Fruit fly (Drosophila melanogaster) whole organism, embryonic: ENCODE measurements around the gene mfas.
A peak's percentile ranks its signal among the peaks of the same experiment; 100 is the strongest.

Experiments used
- Asciz ChIP-seq: fragments of 200-800 bp; sonication (Bioruptor generic); optimal IDR thresholded peaks from 2 replicates; lab custom pipeline; 2017; ENCODE audit warnings: missing biosample characterization, mild to moderate bottlenecking, missing genetic modification characterization, missing genetic modification reagents
- B-H2 ChIP-seq: fragments of 200-800 bp; sonication (Bioruptor generic); optimal IDR thresholded peaks from 2 replicates; lab custom pipeline; 2018; ENCODE audit warnings: missing biosample characterization, mild to moderate bottlenecking, missing genetic modification characterization
- BtbVII ChIP-seq: fragments of 200-800 bp; sonication (Bioruptor generic); optimal IDR thresholded peaks from 3 replicates; lab custom pipeline; 2017; ENCODE audit warnings: missing biosample characterization, mild to moderate bottlenecking, missing genetic modification characterization
- CG1024 ChIP-seq: fragments of 200-800 bp; sonication (Bioruptor generic); IDR thresholded peaks from 2 replicates; pipeline ENCODE4 v1.3.6; 2022; ENCODE audit warnings: missing biosample characterization, missing genetic modification characterization
- CG10267 ChIP-seq: fragments of 200-800 bp; sonication (Bioruptor generic); optimal IDR thresholded peaks from 2 replicates; lab custom pipeline; 2018; ENCODE audit warnings: missing biosample characterization, mild to moderate bottlenecking, missing genetic modification characterization, moderate library complexity
- CG12219 ChIP-seq: fragments of 200-800 bp; sonication (Bioruptor generic); optimal IDR thresholded peaks from 3 replicates; lab custom pipeline; 2018; ENCODE audit warnings: missing biosample characterization, mild to moderate bottlenecking, missing genetic modification characterization
- CG12659 ChIP-seq: fragments of 200-800 bp; sonication (Bioruptor generic); optimal IDR thresholded peaks from 3 replicates; lab custom pipeline; 2017; ENCODE audit warnings: mild to moderate bottlenecking, missing biosample characterization, missing genetic modification reagents, missing genetic modification characterization
- CG13424 ChIP-seq: fragments of 200-800 bp; sonication (Bioruptor generic); optimal IDR thresholded peaks from 2 replicates; lab custom pipeline; 2019; ENCODE audit warnings: missing biosample characterization, mild to moderate bottlenecking, missing genetic modification characterization, moderate library complexity
- CG1603 ChIP-seq: fragments of 200-800 bp; sonication (Bioruptor generic); optimal IDR thresholded peaks from 2 replicates; lab custom pipeline; 2019; ENCODE audit warnings: missing biosample characterization, mild to moderate bottlenecking, missing genetic modification characterization, moderate library complexity
- CG17612 ChIP-seq: fragments of 200-800 bp; sonication (Bioruptor generic); IDR thresholded peaks from 2 replicates; pipeline ENCODE4 v1.3.6; 2022; ENCODE audit warnings: missing biosample characterization, missing genetic modification characterization
- CG2120 ChIP-seq: fragments of 200-800 bp; sonication (Bioruptor generic); optimal IDR thresholded peaks from 3 replicates; lab custom pipeline; 2016; ENCODE audit warnings: missing biosample characterization, missing genetic modification characterization
- CG30020 ChIP-seq: fragments of 200-800 bp; optimal IDR thresholded peaks from 2 replicates; lab custom pipeline; 2019; ENCODE audit warnings: missing biosample characterization, mild to moderate bottlenecking, missing genetic modification characterization, moderate library complexity
- CG30403 ChIP-seq: fragments of 200-800 bp; sonication (Bioruptor generic); optimal IDR thresholded peaks from 3 replicates; lab custom pipeline; 2016; ENCODE audit warnings: missing biosample characterization, missing genetic modification characterization
- CG32767 ChIP-seq: fragments of 200-800 bp; sonication (Bioruptor generic); IDR thresholded peaks from 2 replicates; pipeline ENCODE4 v1.3.6; 2022; ENCODE audit warnings: missing biosample characterization, missing genetic modification characterization
- CG3847 ChIP-seq: fragments of 200-800 bp; sonication (Bioruptor generic); IDR thresholded peaks from 2 replicates; pipeline ENCODE4 v1.3.6; 2022; ENCODE audit warnings: missing biosample characterization, missing genetic modification characterization
- CG4328 ChIP-seq: fragments of 200-800 bp; sonication (Bioruptor generic); optimal IDR thresholded peaks from 3 replicates; lab custom pipeline; 2017; ENCODE audit warnings: missing biosample characterization, missing genetic modification reagents, missing genetic modification characterization
- CG4617 ChIP-seq: fragments of 200-800 bp; sonication (Bioruptor generic); optimal IDR thresholded peaks from 3 replicates; lab custom pipeline; 2016; ENCODE audit warnings: missing biosample characterization, missing genetic modification characterization, borderline replicate concordance
- CG6254 ChIP-seq: fragments of 200-800 bp; sonication (Bioruptor generic); optimal IDR thresholded peaks from 3 replicates; lab custom pipeline; 2017; ENCODE audit warnings: mild to moderate bottlenecking, missing biosample characterization, missing genetic modification reagents, missing genetic modification characterization
- CG6854 ChIP-seq: fragments of 200-800 bp; sonication (Bioruptor generic); optimal IDR thresholded peaks from 3 replicates; lab custom pipeline; 2017; ENCODE audit warnings: missing biosample characterization, mild to moderate bottlenecking, missing genetic modification characterization
- CG7372 ChIP-seq: fragments of 200-800 bp; sonication (Bioruptor generic); IDR thresholded peaks from 2 replicates; pipeline ENCODE4 v1.3.6; 2022; ENCODE audit warnings: missing biosample characterization, missing genetic modification characterization
- D ChIP-seq, 2 experiments: fragments of 200-800 bp in 1 of 2; fragments of >200 bp in 1 of 2; sonication (Bioruptor generic) in 1 of 2; optimal IDR thresholded peaks; 2 replicates in 1 of 2; 3 replicates in 1 of 2; lab custom pipeline; 2017; ENCODE audit warnings: mild to moderate bottlenecking in 1 of 2, missing biosample characterization in 1 of 2, missing genetic modification characterization in 1 of 2, missing genetic modification reagents in 1 of 2
- D19A ChIP-seq: fragments of 200-800 bp; optimal IDR thresholded peaks from 3 replicates; lab custom pipeline; 2019; ENCODE audit warnings: missing biosample characterization, mild to moderate bottlenecking, missing genetic modification characterization, moderate library complexity
- Deaf1 ChIP-seq: fragments of 200-800 bp; optimal IDR thresholded peaks from 3 replicates; lab custom pipeline; 2019; ENCODE audit warnings: missing biosample characterization, mild to moderate bottlenecking, missing genetic modification characterization, moderate library complexity
- Dek ChIP-seq: fragments of 200-800 bp; sonication (Bioruptor generic); optimal IDR thresholded peaks from 3 replicates; lab custom pipeline; 2019; ENCODE audit warnings: missing biosample characterization, mild to moderate bottlenecking, missing genetic modification characterization, moderate library complexity
- Dp ChIP-seq: fragments of 200-800 bp; sonication (Bioruptor generic); optimal IDR thresholded peaks from 2 replicates; lab custom pipeline; 2018; ENCODE audit warnings: missing biosample characterization, mild to moderate bottlenecking, missing genetic modification characterization, moderate library complexity
- Ets97D ChIP-seq: fragments of 200-800 bp; sonication (Bioruptor generic); optimal IDR thresholded peaks from 3 replicates; lab custom pipeline; 2016; ENCODE audit warnings: missing biosample characterization, missing genetic modification characterization
- Fer3 ChIP-seq: fragments of 200-800 bp; sonication (Bioruptor generic); optimal IDR thresholded peaks from 2 replicates; lab custom pipeline; 2018; ENCODE audit warnings: missing biosample characterization, mild to moderate bottlenecking, missing genetic modification characterization, moderate library complexity
- HmgD ChIP-seq: fragments of 200-800 bp; sonication (Bioruptor generic); optimal IDR thresholded peaks from 3 replicates; lab custom pipeline; 2016; ENCODE audit warnings: missing biosample characterization, missing genetic modification characterization
- Lhr ChIP-seq: fragments of 200-800 bp; sonication (Bioruptor generic); optimal IDR thresholded peaks from 3 replicates; lab custom pipeline; 2017; ENCODE audit warnings: mild to moderate bottlenecking, missing biosample characterization, missing genetic modification reagents, missing genetic modification characterization
- ab ChIP-seq: fragments of 200-800 bp; sonication (Bioruptor generic); optimal IDR thresholded peaks from 2 replicates; lab custom pipeline; 2016; ENCODE audit warnings: missing biosample characterization, missing genetic modification characterization
- abd-A ChIP-seq: fragments of 200-800 bp; sonication (Bioruptor generic); optimal IDR thresholded peaks from 3 replicates; lab custom pipeline; 2019; ENCODE audit warnings: missing biosample characterization, mild to moderate bottlenecking, missing genetic modification characterization, moderate library complexity
- crp ChIP-seq, 2 experiments: fragments of 200-800 bp; sonication (Bioruptor generic); optimal IDR thresholded peaks; 2 replicates in 1 of 2; 3 replicates in 1 of 2; lab custom pipeline; 2017; ENCODE audit warnings: missing biosample characterization in 2 of 2, missing genetic modification characterization in 2 of 2, mild to moderate bottlenecking in 1 of 2, moderate library complexity in 1 of 2
- dimm ChIP-seq: fragments of 200-800 bp; sonication (Bioruptor generic); IDR thresholded peaks from 2 replicates; pipeline ENCODE4 v1.3.6; 2022; ENCODE audit warnings: missing biosample characterization, missing genetic modification characterization
- dpn ChIP-seq, 2 experiments: fragments of 200-800 bp; sonication (Bioruptor generic); optimal IDR thresholded peaks; 3 replicates each; lab custom pipeline; 2016; ENCODE audit warnings: missing biosample characterization in 2 of 2, missing genetic modification characterization in 2 of 2
- ftz-f1 ChIP-seq: fragments of 200-800 bp; sonication (Bioruptor generic); optimal IDR thresholded peaks from 2 replicates; lab custom pipeline; 2016; ENCODE audit warnings: missing biosample characterization, missing genetic modification characterization
- gem ChIP-seq: fragments of 200-800 bp; sonication (Bioruptor generic); optimal IDR thresholded peaks from 2 replicates; lab custom pipeline; 2019; ENCODE audit warnings: missing biosample characterization, mild to moderate bottlenecking, missing genetic modification characterization, moderate library complexity
- ken ChIP-seq: fragments of 200-800 bp; sonication (Bioruptor generic); IDR thresholded peaks from 3 replicates; pipeline ENCODE4 v1.3.6; 2022; ENCODE audit warnings: missing biosample characterization, missing genetic modification characterization
- phol ChIP-seq: fragments of 200-800 bp; sonication (Bioruptor generic); optimal IDR thresholded peaks from 3 replicates; lab custom pipeline; 2018; ENCODE audit warnings: missing biosample characterization, mild to moderate bottlenecking, missing genetic modification characterization, moderate library complexity
- pita ChIP-seq: fragments of 200-800 bp; sonication (Bioruptor generic); optimal IDR thresholded peaks from 2 replicates; lab custom pipeline; 2017; ENCODE audit warnings: missing biosample characterization, mild to moderate bottlenecking, missing genetic modification characterization
- prd ChIP-seq, 3 experiments: fragments of >200 bp in 2 of 3; fragments of 200-800 bp in 1 of 3; sonication (Bioruptor generic) in 1 of 3; optimal IDR thresholded peaks in 2 of 3; IDR thresholded peaks in 1 of 3; 2 replicates in 2 of 3; 3 replicates in 1 of 3; pipeline versions ENCODE4 v1.3.6 to Lab custom; 2017 to 2022; ENCODE audit warnings: missing biosample characterization in 1 of 3, missing genetic modification characterization in 1 of 3
- pzg ChIP-seq: fragments of 200-800 bp; sonication (Bioruptor generic); optimal IDR thresholded peaks from 3 replicates; lab custom pipeline; 2018; ENCODE audit warnings: missing biosample characterization, mild to moderate bottlenecking, missing genetic modification characterization, moderate library complexity
- sens ChIP-seq: fragments of 200-800 bp; sonication (Bioruptor generic); peaks from one replicate; lab custom pipeline; 2016; ENCODE audit warnings: missing biosample characterization, missing genetic modification characterization
- tgo ChIP-seq: fragments of 200-800 bp; sonication (Bioruptor generic); IDR thresholded peaks from 3 replicates; pipeline ENCODE4 v1.3.6; 2022; ENCODE audit warnings: missing biosample characterization, missing genetic modification characterization
- tin ChIP-seq: fragments of 200-800 bp; sonication (Bioruptor generic); optimal IDR thresholded peaks from 3 replicates; lab custom pipeline; 2016; ENCODE audit warnings: missing biosample characterization, missing genetic modification characterization
- tio ChIP-seq: fragments of 200-800 bp; sonication (Bioruptor generic); optimal IDR thresholded peaks from 2 replicates; lab custom pipeline; 2017; ENCODE audit warnings: missing biosample characterization, missing genetic modification characterization, inconsistent platforms
- tll ChIP-seq, 2 experiments: fragments of 200-800 bp in 1 of 2; fragments of >200 bp in 1 of 2; sonication (Bioruptor generic) in 1 of 2; optimal IDR thresholded peaks; 2 replicates each; lab custom pipeline; 2017 to 2019; ENCODE audit warnings: missing biosample characterization in 2 of 2, missing genetic modification characterization in 2 of 2, mild to moderate bottlenecking in 1 of 2, moderate library complexity in 1 of 2
- ttk ChIP-seq: fragments of 200-800 bp; sonication (Bioruptor generic); IDR thresholded peaks from 2 replicates; pipeline ENCODE4 v2.1.2; 2022; ENCODE audit warnings: missing biosample characterization, missing genetic modification characterization
- vvl ChIP-seq: fragments of 200-800 bp; sonication (Bioruptor generic); IDR thresholded peaks from 2 replicates; pipeline ENCODE4 v1.3.6; 2022; ENCODE audit warnings: missing biosample characterization, missing genetic modification characterization
- zfh2 ChIP-seq: fragments of 200-800 bp; sonication (Bioruptor generic); optimal IDR thresholded peaks from 2 replicates; lab custom pipeline; 2016; ENCODE audit warnings: missing biosample characterization, missing genetic modification characterization

The mfas gene

DNA sequence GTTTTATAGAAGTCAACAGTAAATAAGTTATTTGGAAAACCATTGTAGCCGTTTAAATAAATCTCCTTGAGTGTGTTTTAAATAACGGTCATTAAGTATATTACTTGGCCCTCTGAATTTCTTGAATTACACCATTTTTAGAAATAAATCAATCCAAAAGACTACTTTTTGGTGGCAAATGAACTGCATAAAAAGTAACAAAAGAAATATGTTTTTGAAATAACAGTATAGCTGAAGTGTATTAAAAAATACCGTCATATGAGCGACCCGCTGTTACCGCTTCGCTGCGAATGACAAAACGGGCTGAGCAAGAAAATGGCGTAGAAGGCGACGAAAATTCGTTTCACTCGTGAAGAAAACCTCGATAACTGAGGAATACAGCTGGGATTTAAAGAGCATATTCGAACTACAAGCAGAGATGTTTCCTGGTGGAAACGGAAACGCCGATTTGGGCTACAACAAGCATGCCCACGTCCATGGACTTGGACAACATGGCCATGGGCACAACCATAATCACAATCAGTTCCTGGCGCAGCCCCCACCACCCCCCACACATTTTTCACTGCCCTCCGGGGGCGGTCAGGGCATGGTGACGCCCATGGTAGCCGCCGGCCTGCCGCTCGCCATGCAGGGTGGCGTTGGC is 43.6 kb downstream of the mfas start, which contains the start of gene CG31211 (continued):
- peak; percentile 34 for TF ChIP-seq CG6854 (GFP tag; lab: Kevin White, UChicago)
- TF ChIP-seq Asciz (GFP tag; lab: Kevin White, UChicago) = peak; percentile 28
- peak; percentile 8 for TF ChIP-seq ftz-f1 (GFP tag; lab: Kevin White, UChicago)
- peak; percentile 23 for TF ChIP-seq Deaf1 (tag; lab: Kevin White, UChicago)
- TF ChIP-seq CG12659 (GFP tag; lab: Kevin White, UChicago) = peak; percentile 63
- TF ChIP-seq dpn (GFP tag; optimal IDR thresholded peaks at IDR 0.05; lab: Kevin White, UChicago) = peak in 1 of 2 experiments; percentile 7
- no peak for TF ChIP-seq vvl (GFP tag; lab: Robert Waterston, UW)
- TF ChIP-seq Lhr (GFP tag; lab: Kevin White, UChicago) = no peak
- TF ChIP-seq CG4328 = no peak
- no peak for TF ChIP-seq CG1603 (tag; lab: Kevin White, UChicago)
- TF ChIP-seq CG7372 (GFP tag; lab: Robert Waterston, UW) = no peak
- TF ChIP-seq CG13424 = peak; percentile 14
- peak; percentile 54 for TF ChIP-seq Dp (GFP tag; lab: Kevin White, UChicago)
- peak; percentile 31 for TF ChIP-seq gem (tag; lab: Kevin White, UChicago)
- peak; percentile 34 for TF ChIP-seq CG30020 (tag; lab: Kevin White, UChicago)
- peak; percentile 14 for TF ChIP-seq tin (GFP tag; lab: Kevin White, UChicago)
- peak; percentile 32 for TF ChIP-seq Dek (tag; lab: Kevin White, UChicago)
- TF ChIP-seq phol (tag; lab: Kevin White, UChicago) = peak; percentile 96
- peak; percentile 70 for TF ChIP-seq CG4617 (GFP tag; lab: Kevin White, UChicago)
- TF ChIP-seq tio = peak; percentile 27
- TF ChIP-seq CG10267 (tag; lab: Kevin White, UChicago) = peak; percentile 44
- TF ChIP-seq crp (GFP tag; optimal IDR thresholded peaks at IDR 0.05; lab: Kevin White, UChicago) = peak in 1 of 2 experiments; percentile 31
- TF ChIP-seq CG1024 = no peak
- no peak for TF ChIP-seq ttk
- no peak for TF ChIP-seq HmgD (GFP tag; lab: Kevin White, UChicago)
- TF ChIP-seq CG30403 (GFP tag; lab: Kevin White, UChicago) = peak; percentile 10
- TF ChIP-seq pita (GFP tag; lab: Kevin White, UChicago) = no peak
- peak; percentile 28 for TF ChIP-seq BtbVII
- peak; percentile 41 for TF ChIP-seq Ets97D (GFP tag; lab: Kevin White, UChicago)
- TF ChIP-seq sens (GFP tag; lab: Kevin White, UChicago) = peak; percentile 69
- TF ChIP-seq D19A (tag; lab: Kevin White, UChicago) = no peak
- no peak for TF ChIP-seq ken
- peak; percentile 10 for TF ChIP-seq CG2120
- no peak for TF ChIP-seq CG3847 (GFP tag; lab: Robert Waterston, UW)

DNA sequence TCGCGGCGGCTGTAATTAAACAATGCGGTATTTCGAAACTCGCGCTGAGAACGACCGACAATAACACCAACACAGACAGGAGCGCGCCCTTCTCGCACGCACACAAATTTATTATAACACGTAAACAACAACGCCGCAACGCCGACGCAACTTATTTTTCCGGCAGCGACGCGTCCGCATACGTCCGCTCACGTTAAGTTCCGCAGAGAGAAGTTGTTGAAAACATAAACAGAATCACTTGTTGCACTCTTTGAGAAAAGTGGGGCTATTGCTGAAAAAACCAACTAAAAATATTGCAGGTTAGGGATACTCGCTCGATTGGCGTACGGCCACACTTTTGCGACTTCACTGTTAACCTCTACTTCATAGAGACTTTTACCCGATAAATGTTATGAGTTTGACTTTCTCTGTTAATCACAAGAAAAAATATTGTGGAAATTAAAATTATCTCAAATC is 44.2 kb downstream of the mfas start, which contains the start of gene Cad87A:
Gene Cad87A (minus strand): TSS at position 227 of the 456 bp plus-strand sequence.
- TF ChIP-seq prd (optimal IDR thresholded peaks at IDR 0.05; lab: Kevin White, UChicago) (no peak), prd (GFP tag; IDR thresholded peaks at IDR 0.05; lab: Robert Waterston, UW) (no peak), CG17612 (no peak), ab (GFP tag; lab: Kevin White, UChicago) (no peak), CG32767 (no peak), zfh2 (GFP tag; lab: Kevin White, UChicago) (no peak), D (optimal IDR thresholded peaks at IDR 0.05; lab: Kevin White, UChicago) (no peak), D (GFP tag; optimal IDR thresholded peaks at IDR 0.05; lab: Kevin White, UChicago) (no peak), CG6254 (no peak), tgo (GFP tag; lab: Robert Waterston, UW) (no peak), abd-A (tag; lab: Kevin White, UChicago) (peak; percentile 92), tll (GFP tag; optimal IDR thresholded peaks at IDR 0.05; lab: Kevin White, UChicago) (peak in 1 of 2 experiments; percentile 85), pzg (GFP tag; lab: Kevin White, UChicago) (peak; percentile 81), dimm (no peak), B-H2 (GFP tag; lab: Kevin White, UChicago) (peak; percentile 6), CG12219 (GFP tag; lab: Kevin White, UChicago) (peak; percentile 9), Fer3 (tag; lab: Kevin White, UChicago) (peak; percentile 13)
